Worm (Caenorhabditis elegans) whole organism, L1 larva: ENCODE results near the gene C11H1.9.
A peak's percentile ranks its signal among the peaks of the same experiment; 100 is the strongest.

Experiments used
- alr-1 ChIP-seq: fragments of 200-800 bp; sonication (Bioruptor generic); optimal IDR thresholded peaks from 2 replicates; lab custom pipeline; 2018; ENCODE audit warnings: borderline replicate concordance, mild to moderate bottlenecking, missing genetic modification characterization, missing compliant biosample characterization
- efl-1 ChIP-seq, 4 experiments: fragments of 150-350 bp; optimal IDR thresholded peaks in 3 of 4; peaks in 1 of 4; 1 replicate in 1 of 4; 2 replicates in 3 of 4; lab custom pipeline; 2014; ENCODE audit warnings: missing biosample characterization in 2 of 4, missing genetic modification characterization in 2 of 4, missing genetic modification reagents in 2 of 4
- egl-13 ChIP-seq: sonication (generic microtip); optimal IDR thresholded peaks from 2 replicates; lab custom pipeline; 2016; ENCODE audit warnings: missing genotype, missing genetic modification reagents, missing genetic modification characterization, missing compliant biosample characterization
- hlh-17 ChIP-seq: fragments of 200-800 bp; sonication (Bioruptor generic); optimal IDR thresholded peaks from 2 replicates; lab custom pipeline; 2018; ENCODE audit warnings: missing genetic modification characterization, mild to moderate bottlenecking, missing compliant biosample characterization, moderate library complexity, borderline replicate concordance
- lin-14 ChIP-seq: fragments of 200-800 bp; sonication (Bioruptor generic); optimal IDR thresholded peaks from 2 replicates; lab custom pipeline; 2018; ENCODE audit warnings: mild to moderate bottlenecking, missing genetic modification characterization, moderate library complexity, missing compliant biosample characterization
- nhr-77 ChIP-seq: fragments of 150-350 bp; optimal IDR thresholded peaks from 2 replicates; lab custom pipeline; 2014; ENCODE audit warnings: missing biosample characterization, missing genetic modification characterization
- snpc-4 ChIP-seq: fragments of 150-350 bp; optimal IDR thresholded peaks from 2 replicates; lab custom pipeline; 2014; ENCODE audit warnings: missing biosample characterization, missing genetic modification characterization
- swsn-7 ChIP-seq: sonication (generic microtip); optimal IDR thresholded peaks from 2 replicates; lab custom pipeline; 2016; ENCODE audit warnings: missing genetic modification characterization, missing compliant biosample characterization
- unc-62 ChIP-seq: fragments of 150-350 bp; optimal IDR thresholded peaks from 2 replicates; lab custom pipeline; 2014; ENCODE audit warnings: missing biosample characterization, missing genetic modification reagents, missing genetic modification characterization

ce11 chrX:14297209-14297608 lies 23.0 kb downstream of the C11H1.9 start:
- TF ChIP-seq nhr-77 (tag; lab: Kevin White, UChicago) (peak; percentile 45), efl-1 (optimal IDR thresholded peaks at IDR 0.05; lab: Kevin White, UChicago) (peak; percentile 62 to 84), efl-1 (GFP tag; optimal IDR thresholded peaks at IDR 0.05 in 1 of 2; lab: Kevin White, UChicago) (peak; percentile 5 to 84), swsn-7 (tag; lab: Kevin White, UChicago) (peak; percentile 75), snpc-4 (tag; lab: Kevin White, UChicago) (no peak), egl-13 (tag; lab: Kevin White, UChicago) (no peak), hlh-17 (GFP tag; lab: Kevin White, UChicago) (no peak), unc-62 (GFP tag; lab: Kevin White, UChicago) (no peak), lin-14 (GFP tag; lab: Kevin White, UChicago) (peak; percentile 92), alr-1 (tag; lab: Kevin White, UChicago) (no peak)
